Fruit fly (Drosophila melanogaster) whole organism, embryonic: Measurements from ENCODE around the gene ca.

ENCODE experiments used
- BtbVII ChIP-seq: fragments of 200-800 bp; sonication (Bioruptor generic); optimal IDR thresholded peaks from 3 replicates; lab custom pipeline; 2017; ENCODE audit warnings: missing biosample characterization, mild to moderate bottlenecking, missing genetic modification characterization
- Bteb2 ChIP-seq: fragments of 200-800 bp; sonication (Bioruptor generic); optimal IDR thresholded peaks from 2 replicates; lab custom pipeline; 2016; ENCODE audit warnings: missing biosample characterization, missing genetic modification characterization
- CG11504 ChIP-seq: fragments of 200-800 bp; sonication (Bioruptor generic); optimal IDR thresholded peaks from 3 replicates; lab custom pipeline; 2019; ENCODE audit warnings: missing biosample characterization, mild to moderate bottlenecking, missing genetic modification characterization, moderate library complexity
- CG12071 ChIP-seq: fragments of 200-800 bp; sonication (Bioruptor generic); optimal IDR thresholded peaks from 3 replicates; lab custom pipeline; 2018; ENCODE audit warnings: missing biosample characterization, mild to moderate bottlenecking, missing genetic modification characterization
- CG12299 ChIP-seq: fragments of 200-800 bp; sonication (Bioruptor generic); optimal IDR thresholded peaks from 2 replicates; lab custom pipeline; 2018; ENCODE audit warnings: missing biosample characterization, mild to moderate bottlenecking, missing genetic modification characterization
- CG12744 ChIP-seq: fragments of 200-800 bp; sonication (Bioruptor generic); optimal IDR thresholded peaks from 2 replicates; lab custom pipeline; 2016; ENCODE audit warnings: missing biosample characterization, missing genetic modification characterization
- CG13894 ChIP-seq: fragments of 200-800 bp; sonication (Bioruptor generic); optimal IDR thresholded peaks from 3 replicates; lab custom pipeline; 2018; ENCODE audit warnings: missing biosample characterization, mild to moderate bottlenecking, missing genetic modification characterization, moderate library complexity
- CG1603 ChIP-seq: fragments of 200-800 bp; sonication (Bioruptor generic); optimal IDR thresholded peaks from 2 replicates; lab custom pipeline; 2019; ENCODE audit warnings: missing biosample characterization, mild to moderate bottlenecking, missing genetic modification characterization, moderate library complexity
- CG1832 ChIP-seq: fragments of 200-800 bp; sonication (Bioruptor generic); optimal IDR thresholded peaks from 2 replicates; lab custom pipeline; 2017; ENCODE audit warnings: missing biosample characterization, mild to moderate bottlenecking, missing genetic modification characterization, inconsistent platforms
- CG2712 ChIP-seq: fragments of 200-800 bp; optimal IDR thresholded peaks from 3 replicates; lab custom pipeline; 2019; ENCODE audit warnings: missing biosample characterization, mild to moderate bottlenecking, missing genetic modification characterization, moderate library complexity
- CG30020 ChIP-seq: fragments of 200-800 bp; optimal IDR thresholded peaks from 2 replicates; lab custom pipeline; 2019; ENCODE audit warnings: missing biosample characterization, mild to moderate bottlenecking, missing genetic modification characterization, moderate library complexity
- CG3163 ChIP-seq: fragments of 200-800 bp; sonication (Bioruptor generic); optimal IDR thresholded peaks from 3 replicates; lab custom pipeline; 2016; ENCODE audit warnings: missing biosample characterization, missing genetic modification characterization
- CG3407 ChIP-seq: fragments of 200-800 bp; sonication (Bioruptor generic); optimal IDR thresholded peaks from 2 replicates; lab custom pipeline; 2018; ENCODE audit warnings: missing biosample characterization, mild to moderate bottlenecking, missing genetic modification characterization
- CG7987 ChIP-seq: fragments of 200-800 bp; sonication (Bioruptor generic); optimal IDR thresholded peaks from 2 replicates; lab custom pipeline; 2018; ENCODE audit warnings: missing biosample characterization, mild to moderate bottlenecking, missing genetic modification characterization, moderate library complexity
- CG8281 ChIP-seq: fragments of 200-800 bp; sonication (Bioruptor generic); optimal IDR thresholded peaks from 2 replicates; lab custom pipeline; 2018; ENCODE audit warnings: missing biosample characterization, mild to moderate bottlenecking, missing genetic modification characterization, moderate library complexity
- CG9437 ChIP-seq: fragments of 200-800 bp; sonication (Bioruptor generic); optimal IDR thresholded peaks from 2 replicates; lab custom pipeline; 2018; ENCODE audit warnings: missing biosample characterization, mild to moderate bottlenecking, missing genetic modification characterization
- CrebB ChIP-seq: fragments of 200-800 bp; sonication (Bioruptor generic); optimal IDR thresholded peaks from 3 replicates; lab custom pipeline; 2018; ENCODE audit warnings: missing biosample characterization, mild to moderate bottlenecking, missing genetic modification characterization
- HHEX ChIP-seq: fragments of 200-800 bp; sonication (Bioruptor generic); optimal IDR thresholded peaks from 3 replicates; lab custom pipeline; 2017; ENCODE audit warnings: missing biosample characterization, mild to moderate bottlenecking, missing genetic modification characterization, missing genetic modification reagents
- Poxn ChIP-seq: fragments of 200-800 bp; sonication (Bioruptor generic); IDR thresholded peaks from 2 replicates; pipeline ENCODE4 v1.3.6; 2022; ENCODE audit warnings: missing biosample characterization, missing genetic modification characterization
- Ptx1 ChIP-seq: fragments of 200-800 bp; sonication (Bioruptor generic); IDR thresholded peaks from 2 replicates; pipeline ENCODE4 v1.3.6; 2022; ENCODE audit warnings: missing biosample characterization, missing genetic modification characterization
- Rfx ChIP-seq: fragments of 200-800 bp; sonication (Bioruptor generic); IDR thresholded peaks from 2 replicates; pipeline ENCODE4 v1.3.6; 2022; ENCODE audit warnings: missing biosample characterization, missing genetic modification characterization
- Rx ChIP-seq: fragments of 200-800 bp; sonication (Bioruptor generic); IDR thresholded peaks from 2 replicates; pipeline ENCODE4 v1.3.6; 2022; ENCODE audit warnings: missing biosample characterization, missing genetic modification characterization
- Usf ChIP-seq: fragments of 200-800 bp; sonication (Bioruptor generic); optimal IDR thresholded peaks from 2 replicates; lab custom pipeline; 2017; ENCODE audit warnings: missing genotype, missing biosample characterization, missing genetic modification characterization
- Xbp1 ChIP-seq: fragments of 200-800 bp; sonication (Bioruptor generic); optimal IDR thresholded peaks from 3 replicates; lab custom pipeline; 2016; ENCODE audit warnings: missing biosample characterization, mild to moderate bottlenecking, missing genetic modification characterization
- bbx ChIP-seq: fragments of 200-800 bp; sonication (Bioruptor generic); IDR thresholded peaks from 2 replicates; pipeline ENCODE4 v1.3.6; 2022; ENCODE audit warnings: missing biosample characterization, missing genetic modification characterization; ENCODE audit not compliant: partially characterized antibody
- btn ChIP-seq: fragments of 200-800 bp; sonication (Bioruptor generic); optimal IDR thresholded peaks from 2 replicates; lab custom pipeline; 2016; ENCODE audit warnings: missing biosample characterization, missing genetic modification characterization
- cg ChIP-seq: fragments of 200-800 bp; sonication (Bioruptor generic); optimal IDR thresholded peaks from 3 replicates; lab custom pipeline; 2019; ENCODE audit warnings: missing biosample characterization, mild to moderate bottlenecking, missing genetic modification characterization, moderate library complexity
- chinmo ChIP-seq: fragments of 200-800 bp; sonication (Bioruptor generic); IDR thresholded peaks from 4 replicates; pipeline ENCODE4 v1.3.6; 2022; ENCODE audit warnings: missing biosample characterization, missing genetic modification characterization; ENCODE audit not compliant: partially characterized antibody
- crp ChIP-seq, 2 experiments: fragments of 200-800 bp; sonication (Bioruptor generic); optimal IDR thresholded peaks; 2 replicates in 1 of 2; 3 replicates in 1 of 2; lab custom pipeline; 2017; ENCODE audit warnings: missing biosample characterization in 2 of 2, missing genetic modification characterization in 2 of 2, mild to moderate bottlenecking in 1 of 2, moderate library complexity in 1 of 2
- disco-r ChIP-seq: fragments of 200-800 bp; sonication (Bioruptor generic); optimal IDR thresholded peaks from 2 replicates; lab custom pipeline; 2016; ENCODE audit warnings: missing biosample characterization, missing genetic modification characterization
- eve ChIP-seq, 2 experiments: fragments of >200 bp; optimal IDR thresholded peaks; 2 replicates each; lab custom pipeline; 2017; ENCODE audit warnings: missing biosample characterization in 2 of 2, missing genetic modification characterization in 2 of 2
- fru ChIP-seq: fragments of >200 bp; optimal IDR thresholded peaks from 2 replicates; lab custom pipeline; 2017
- h ChIP-seq: fragments of >200 bp; optimal IDR thresholded peaks from 2 replicates; lab custom pipeline; 2017
- hkb ChIP-seq, 2 experiments: fragments of 200-800 bp in 1 of 2; fragments of >200 bp in 1 of 2; sonication (Bioruptor generic) in 1 of 2; IDR thresholded peaks in 1 of 2; optimal IDR thresholded peaks in 1 of 2; 2 replicates each; pipeline versions ENCODE4 v1.3.6 to Lab custom; 2017 to 2022; ENCODE audit warnings: missing biosample characterization in 1 of 2, missing genetic modification characterization in 1 of 2
- hth ChIP-seq: fragments of >200 bp; optimal IDR thresholded peaks from 2 replicates; lab custom pipeline; 2017; ENCODE audit warnings: inconsistent platforms
- ken ChIP-seq: fragments of 200-800 bp; sonication (Bioruptor generic); IDR thresholded peaks from 3 replicates; pipeline ENCODE4 v1.3.6; 2022; ENCODE audit warnings: missing biosample characterization, missing genetic modification characterization
- kni ChIP-seq: fragments of 200-800 bp; sonication (Bioruptor generic); optimal IDR thresholded peaks from 3 replicates; lab custom pipeline; 2017; ENCODE audit warnings: mild to moderate bottlenecking, missing biosample characterization, missing genetic modification reagents, missing genetic modification characterization
- knrl ChIP-seq: fragments of 200-800 bp; sonication (Bioruptor generic); IDR thresholded peaks from 3 replicates; pipeline ENCODE4 v1.3.6; 2022; ENCODE audit warnings: missing biosample characterization, missing genetic modification characterization; ENCODE audit not compliant: partially characterized antibody
- mirr ChIP-seq: fragments of 200-800 bp; sonication (Bioruptor generic); optimal IDR thresholded peaks from 3 replicates; lab custom pipeline; 2018; ENCODE audit warnings: missing biosample characterization, mild to moderate bottlenecking, missing genetic modification characterization
- nerfin-1 ChIP-seq: fragments of 200-800 bp; sonication (Bioruptor generic); optimal IDR thresholded peaks from 3 replicates; lab custom pipeline; 2019; ENCODE audit warnings: missing biosample characterization, mild to moderate bottlenecking, missing genetic modification characterization, moderate library complexity
- pb ChIP-seq: fragments of 200-800 bp; sonication (Bioruptor generic); optimal IDR thresholded peaks from 3 replicates; lab custom pipeline; 2016; ENCODE audit warnings: missing biosample characterization, missing genetic modification characterization
- pita ChIP-seq: fragments of 200-800 bp; sonication (Bioruptor generic); optimal IDR thresholded peaks from 2 replicates; lab custom pipeline; 2017; ENCODE audit warnings: missing biosample characterization, mild to moderate bottlenecking, missing genetic modification characterization
- row ChIP-seq: fragments of 200-800 bp; sonication (Bioruptor generic); IDR thresholded peaks from 3 replicates; pipeline ENCODE4 v1.3.6; 2022; ENCODE audit warnings: missing biosample characterization, missing genetic modification characterization
- scrt ChIP-seq: fragments of 200-800 bp; sonication (Bioruptor generic); optimal IDR thresholded peaks from 2 replicates; lab custom pipeline; 2018; ENCODE audit warnings: missing biosample characterization, mild to moderate bottlenecking, missing genetic modification characterization, moderate library complexity
- sim ChIP-seq: fragments of 200-800 bp; sonication (Bioruptor generic); IDR thresholded peaks from 2 replicates; pipeline ENCODE4 v1.3.6; 2022; ENCODE audit warnings: missing biosample characterization, missing genetic modification characterization
- sima ChIP-seq: fragments of 200-800 bp; sonication (Bioruptor generic); optimal IDR thresholded peaks from 2 replicates; lab custom pipeline; 2016; ENCODE audit warnings: missing biosample characterization, missing genetic modification characterization
- so ChIP-seq: fragments of 200-800 bp; sonication (Bioruptor generic); IDR thresholded peaks from 3 replicates; pipeline ENCODE4 v1.3.6; 2022; ENCODE audit warnings: missing biosample characterization, missing genetic modification characterization
- sr ChIP-seq: fragments of 200-800 bp; sonication (Bioruptor generic); IDR thresholded peaks from 3 replicates; pipeline ENCODE4 v1.3.6; 2022; ENCODE audit warnings: missing biosample characterization, missing genetic modification characterization
- stc ChIP-seq: fragments of 200-800 bp; sonication (Bioruptor generic); IDR thresholded peaks from 2 replicates; pipeline ENCODE4 v1.3.6; 2022; ENCODE audit warnings: missing biosample characterization, missing genetic modification characterization
- tio ChIP-seq: fragments of 200-800 bp; sonication (Bioruptor generic); optimal IDR thresholded peaks from 2 replicates; lab custom pipeline; 2017; ENCODE audit warnings: missing biosample characterization, missing genetic modification characterization, inconsistent platforms
- unc-4 ChIP-seq: fragments of 200-800 bp; sonication (Bioruptor generic); IDR thresholded peaks from 2 replicates; pipeline ENCODE4 v1.3.6; 2022; ENCODE audit warnings: missing biosample characterization, missing genetic modification characterization; ENCODE audit not compliant: partially characterized antibody

ca gene

DNA sequence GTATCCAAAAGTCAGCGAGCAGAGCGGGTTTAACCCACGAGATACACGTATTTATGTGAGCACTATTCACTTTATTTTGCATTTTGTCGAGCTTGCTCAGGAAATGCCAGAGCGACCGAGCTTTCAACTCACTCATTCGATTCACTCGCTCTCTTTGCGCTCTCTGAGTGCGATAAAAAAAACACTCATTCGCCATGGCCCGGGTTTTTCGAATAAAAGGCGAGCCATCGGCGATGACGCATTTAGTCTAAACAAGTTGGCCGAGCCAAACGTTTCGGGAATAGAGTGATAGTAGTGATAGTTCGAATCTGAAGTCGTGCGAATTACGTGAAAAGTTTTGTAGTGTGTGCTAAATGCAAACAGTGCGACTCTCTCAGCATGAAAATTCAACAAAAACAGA, 24.2 kb upstream of the ca start (continued):
- no peak for TF ChIP-seq hth (lab: Kevin White, UChicago)
- no peak for TF ChIP-seq Xbp1 (GFP tag; lab: Kevin White, UChicago)
- TF ChIP-seq CG1832 (GFP tag; lab: Kevin White, UChicago): no peak
- TF ChIP-seq sr (GFP tag; lab: Robert Waterston, UW): peak; percentile 44; the same call in 1 of the 3 replicates
- TF ChIP-seq ken: 0 out of 3 replicates have a peak, but pooled peaks have one; percentile 36
- no peak for TF ChIP-seq sima (GFP tag; lab: Kevin White, UChicago)
- peak; percentile 23 for TF ChIP-seq BtbVII (GFP tag; lab: Kevin White, UChicago)
- TF ChIP-seq kni: no peak
- peak; percentile 42 for TF ChIP-seq cg (GFP tag; lab: Kevin White, UChicago)
- TF ChIP-seq row (GFP tag; lab: Robert Waterston, UW): no peak
- no peak for TF ChIP-seq Bteb2 (GFP tag; lab: Kevin White, UChicago)
- no peak for TF ChIP-seq eve (GFP tag; optimal IDR thresholded peaks at IDR 0.05; lab: Kevin White, UChicago)
- no peak for TF ChIP-seq CG12744 (GFP tag; lab: Kevin White, UChicago)
- peak; percentile 19; the same call in 1 of the 2 replicates for TF ChIP-seq Rfx (GFP tag; lab: Robert Waterston, UW)
- no peak for TF ChIP-seq CG3163 (GFP tag; lab: Kevin White, UChicago)
- no peak for TF ChIP-seq disco-r (GFP tag; lab: Kevin White, UChicago)
- TF ChIP-seq so (GFP tag; lab: Robert Waterston, UW): 0 out of 3 replicates have a peak, but pooled peaks have one; percentile 29
- no peak for TF ChIP-seq CG8281 (tag; lab: Kevin White, UChicago)
- TF ChIP-seq sim: no peak
- no peak for TF ChIP-seq fru (lab: Kevin White, UChicago)
- peak; percentile 47 for TF ChIP-seq CrebB (tag; lab: Kevin White, UChicago)
- no peak for TF ChIP-seq pita
- TF ChIP-seq CG12071: peak; percentile 36
- peak; percentile 67 for TF ChIP-seq bbx (GFP tag; lab: Robert Waterston, UW)
- TF ChIP-seq CG12299 (tag; lab: Kevin White, UChicago): no peak
- no peak for TF ChIP-seq CG1603
- TF ChIP-seq scrt (GFP tag; lab: Kevin White, UChicago): peak; percentile 52
- TF ChIP-seq knrl (GFP tag; lab: Robert Waterston, UW): 0 out of 3 replicates have a peak, but pooled peaks have one; percentile 18
- TF ChIP-seq Rx (GFP tag; lab: Robert Waterston, UW): no peak
- peak; percentile 63 for TF ChIP-seq CG13894
- TF ChIP-seq CG11504 (tag; lab: Kevin White, UChicago): peak; percentile 25
- TF ChIP-seq HHEX (GFP tag; lab: Kevin White, UChicago): peak; percentile 31
- TF ChIP-seq btn (GFP tag; lab: Kevin White, UChicago): no peak
- TF ChIP-seq crp (GFP tag; optimal IDR thresholded peaks at IDR 0.05; lab: Kevin White, UChicago): no peak
- TF ChIP-seq unc-4 (GFP tag; lab: Robert Waterston, UW): peak; percentile 48
- TF ChIP-seq nerfin-1 (tag; lab: Kevin White, UChicago): no peak
- TF ChIP-seq tio: no peak
- no peak for TF ChIP-seq Poxn (GFP tag; lab: Robert Waterston, UW)
- TF ChIP-seq pb (GFP tag; lab: Kevin White, UChicago): no peak
- peak; percentile 96; the same call in 3 of the 4 replicates for TF ChIP-seq chinmo (GFP tag; lab: Robert Waterston, UW)
- peak; percentile 66 for TF ChIP-seq mirr
- no peak for TF ChIP-seq Usf (GFP tag; lab: Kevin White, UChicago)
- TF ChIP-seq h (lab: Kevin White, UChicago): no peak
- TF ChIP-seq CG9437 (GFP tag; lab: Kevin White, UChicago): no peak
- TF ChIP-seq hkb (optimal IDR thresholded peaks at IDR 0.05; lab: Kevin White, UChicago): no peak
- TF ChIP-seq hkb (GFP tag; IDR thresholded peaks at IDR 0.05; lab: Robert Waterston, UW): peak; percentile 49
- TF ChIP-seq stc (GFP tag; lab: Robert Waterston, UW): no peak; the same call in 1 of the 2 replicates
- TF ChIP-seq CG7987 (GFP tag; lab: Kevin White, UChicago): peak; percentile 64
- no peak for TF ChIP-seq CG3407 (GFP tag; lab: Kevin White, UChicago)
- no peak for TF ChIP-seq CG2712 (tag; lab: Kevin White, UChicago)
- no peak for TF ChIP-seq Ptx1 (GFP tag; lab: Robert Waterston, UW)
- no peak for TF ChIP-seq CG30020 (tag; lab: Kevin White, UChicago)
